Fruit fly (Drosophila melanogaster) whole organism, embryonic: Measurements from ENCODE around the gene CheB38c.
A peak's percentile ranks its signal among the peaks of the same experiment; 100 is the strongest.

ENCODE experiments used
- B-H2 ChIP-seq: fragments of 200-800 bp; sonication (Bioruptor generic); optimal IDR thresholded peaks from 2 replicates; lab custom pipeline; 2018; ENCODE audit warnings: missing biosample characterization, mild to moderate bottlenecking, missing genetic modification characterization
- CG10462 ChIP-seq: fragments of 200-800 bp; sonication (Bioruptor generic); optimal IDR thresholded peaks from 2 replicates; lab custom pipeline; 2016; ENCODE audit warnings: missing biosample characterization, missing genetic modification characterization
- CG11085 ChIP-seq: fragments of 200-800 bp; sonication (Bioruptor generic); IDR thresholded peaks from 2 replicates; pipeline ENCODE4 v1.3.6; 2022; ENCODE audit warnings: missing biosample characterization, missing genetic modification characterization
- CG13123 ChIP-seq: fragments of 200-800 bp; sonication (Bioruptor generic); optimal IDR thresholded peaks from 2 replicates; lab custom pipeline; 2016; ENCODE audit warnings: missing biosample characterization, missing genetic modification characterization
- CG13287 ChIP-seq: fragments of 200-800 bp; sonication (Bioruptor generic); IDR thresholded peaks from 2 replicates; pipeline ENCODE4 v1.3.6; 2022; ENCODE audit warnings: missing biosample characterization, missing genetic modification characterization; ENCODE audit not compliant: partially characterized antibody
- CG1647 ChIP-seq: fragments of 200-800 bp; sonication (Bioruptor generic); optimal IDR thresholded peaks from 3 replicates; lab custom pipeline; 2016; ENCODE audit warnings: missing biosample characterization, missing genetic modification characterization
- CG16863 ChIP-seq: fragments of 200-800 bp; sonication (Bioruptor generic); optimal IDR thresholded peaks from 3 replicates; lab custom pipeline; 2016; ENCODE audit warnings: missing biosample characterization, missing genetic modification characterization
- CG17802 ChIP-seq: fragments of 200-800 bp; sonication (Bioruptor generic); optimal IDR thresholded peaks from 2 replicates; lab custom pipeline; 2018; ENCODE audit warnings: missing biosample characterization, mild to moderate bottlenecking, missing genetic modification characterization, moderate library complexity
- CG18262 ChIP-seq: fragments of 200-800 bp; optimal IDR thresholded peaks from 3 replicates; lab custom pipeline; 2019; ENCODE audit warnings: missing biosample characterization, mild to moderate bottlenecking, missing genetic modification characterization, moderate library complexity
- CG18599 ChIP-seq: fragments of 200-800 bp; sonication (Bioruptor generic); optimal IDR thresholded peaks from 3 replicates; lab custom pipeline; 2017; ENCODE audit warnings: missing biosample characterization, missing genetic modification characterization, mild to moderate bottlenecking, moderate library complexity, missing genetic modification reagents
- CG3163 ChIP-seq: fragments of 200-800 bp; sonication (Bioruptor generic); optimal IDR thresholded peaks from 3 replicates; lab custom pipeline; 2016; ENCODE audit warnings: missing biosample characterization, missing genetic modification characterization
- CG3281 ChIP-seq: fragments of 200-800 bp; sonication (Bioruptor generic); optimal IDR thresholded peaks from 3 replicates; lab custom pipeline; 2017; ENCODE audit warnings: missing biosample characterization, mild to moderate bottlenecking, missing genetic modification characterization
- CG4404 ChIP-seq: fragments of 200-800 bp; sonication (Bioruptor generic); IDR thresholded peaks from 2 replicates; pipeline ENCODE4 v1.3.6; 2022; ENCODE audit warnings: missing biosample characterization, missing genetic modification characterization
- CG6765 ChIP-seq: fragments of 200-800 bp; sonication (Bioruptor generic); optimal IDR thresholded peaks from 3 replicates; lab custom pipeline; 2017; ENCODE audit warnings: missing biosample characterization, mild to moderate bottlenecking, missing genetic modification characterization
- CG6854 ChIP-seq: fragments of 200-800 bp; sonication (Bioruptor generic); optimal IDR thresholded peaks from 3 replicates; lab custom pipeline; 2017; ENCODE audit warnings: missing biosample characterization, mild to moderate bottlenecking, missing genetic modification characterization
- CG7271 ChIP-seq: fragments of 200-800 bp; sonication (Bioruptor generic); optimal IDR thresholded peaks from 2 replicates; lab custom pipeline; 2018; ENCODE audit warnings: missing biosample characterization, mild to moderate bottlenecking, missing genetic modification characterization, moderate library complexity
- CG7372 ChIP-seq: fragments of 200-800 bp; sonication (Bioruptor generic); IDR thresholded peaks from 2 replicates; pipeline ENCODE4 v1.3.6; 2022; ENCODE audit warnings: missing biosample characterization, missing genetic modification characterization
- CG7786 ChIP-seq: fragments of 200-800 bp; sonication (Bioruptor generic); optimal IDR thresholded peaks from 2 replicates; lab custom pipeline; 2016; ENCODE audit warnings: missing biosample characterization, missing genetic modification characterization
- CG7839 ChIP-seq: fragments of 200-800 bp; sonication (Bioruptor generic); optimal IDR thresholded peaks from 3 replicates; lab custom pipeline; 2018; ENCODE audit warnings: missing biosample characterization, mild to moderate bottlenecking, missing genetic modification characterization, moderate library complexity
- CG7928 ChIP-seq: fragments of 200-800 bp; sonication (Bioruptor generic); optimal IDR thresholded peaks from 2 replicates; lab custom pipeline; 2017; ENCODE audit warnings: missing biosample characterization, mild to moderate bottlenecking, missing genetic modification characterization
- CG8924 ChIP-seq: fragments of 200-800 bp; optimal IDR thresholded peaks from 3 replicates; lab custom pipeline; 2019; ENCODE audit warnings: missing biosample characterization, mild to moderate bottlenecking, missing genetic modification characterization, moderate library complexity
- Chrac-16 ChIP-seq: fragments of 200-800 bp; sonication (Bioruptor generic); optimal IDR thresholded peaks from 3 replicates; lab custom pipeline; 2016; ENCODE audit warnings: missing biosample characterization, missing genetic modification characterization
- Drgx ChIP-seq: fragments of 200-800 bp; sonication (Bioruptor generic); IDR thresholded peaks from 2 replicates; pipeline ENCODE4 v1.3.6; 2022; ENCODE audit warnings: missing biosample characterization, missing genetic modification characterization
- Lhr ChIP-seq: fragments of 200-800 bp; sonication (Bioruptor generic); optimal IDR thresholded peaks from 3 replicates; lab custom pipeline; 2017; ENCODE audit warnings: mild to moderate bottlenecking, missing biosample characterization, missing genetic modification reagents, missing genetic modification characterization
- MBD-R2 ChIP-seq: fragments of 200-800 bp; sonication (Bioruptor generic); IDR thresholded peaks from 2 replicates; pipeline ENCODE4 v1.3.6; 2022; ENCODE audit warnings: missing biosample characterization, missing genetic modification characterization
- Mes4 ChIP-seq: fragments of 200-800 bp; sonication (Bioruptor generic); optimal IDR thresholded peaks from 2 replicates; lab custom pipeline; 2016; ENCODE audit warnings: missing biosample characterization, missing genetic modification characterization
- Nf-YA ChIP-seq: fragments of 200-800 bp; sonication (Bioruptor generic); IDR thresholded peaks from 2 replicates; pipeline ENCODE4 v1.3.6; 2022; ENCODE audit warnings: missing biosample characterization, missing genetic modification characterization
- Sry-β ChIP-seq: fragments of 200-800 bp; sonication (Bioruptor generic); optimal IDR thresholded peaks from 2 replicates; lab custom pipeline; 2018; ENCODE audit warnings: missing biosample characterization, mild to moderate bottlenecking, missing genetic modification characterization, moderate library complexity
- Sry-δ ChIP-seq: fragments of 200-800 bp; sonication (Bioruptor generic); optimal IDR thresholded peaks from 2 replicates; lab custom pipeline; 2016; ENCODE audit warnings: missing biosample characterization, missing genetic modification characterization
- Trl ChIP-seq, 3 experiments: fragments of >200 bp in 2 of 3; fragments of 200-800 bp in 1 of 3; sonication (Bioruptor generic) in 1 of 3; optimal IDR thresholded peaks; 2 replicates in 1 of 3; 3 replicates in 2 of 3; lab custom pipeline; 2016 to 2017; ENCODE audit warnings: missing biosample characterization in 1 of 3, missing genetic modification characterization in 1 of 3
- Xbp1 ChIP-seq: fragments of 200-800 bp; sonication (Bioruptor generic); optimal IDR thresholded peaks from 3 replicates; lab custom pipeline; 2016; ENCODE audit warnings: missing biosample characterization, mild to moderate bottlenecking, missing genetic modification characterization
- abd-A ChIP-seq: fragments of 200-800 bp; sonication (Bioruptor generic); optimal IDR thresholded peaks from 3 replicates; lab custom pipeline; 2019; ENCODE audit warnings: missing biosample characterization, mild to moderate bottlenecking, missing genetic modification characterization, moderate library complexity
- al ChIP-seq: fragments of 200-800 bp; sonication (Bioruptor generic); IDR thresholded peaks from 2 replicates; pipeline ENCODE4 v1.3.6; 2022; ENCODE audit warnings: missing biosample characterization, missing genetic modification characterization
- bbx ChIP-seq: fragments of 200-800 bp; sonication (Bioruptor generic); IDR thresholded peaks from 2 replicates; pipeline ENCODE4 v1.3.6; 2022; ENCODE audit warnings: missing biosample characterization, missing genetic modification characterization; ENCODE audit not compliant: partially characterized antibody
- chif ChIP-seq, 2 experiments: fragments of 200-800 bp; sonication (Bioruptor generic); optimal IDR thresholded peaks; 3 replicates each; lab custom pipeline; 2016; ENCODE audit warnings: missing biosample characterization in 2 of 2, missing genetic modification characterization in 2 of 2
- dimm ChIP-seq: fragments of 200-800 bp; sonication (Bioruptor generic); IDR thresholded peaks from 2 replicates; pipeline ENCODE4 v1.3.6; 2022; ENCODE audit warnings: missing biosample characterization, missing genetic modification characterization
- fru ChIP-seq: fragments of >200 bp; optimal IDR thresholded peaks from 2 replicates; lab custom pipeline; 2017
- gcm ChIP-seq: fragments of 200-800 bp; sonication (Bioruptor generic); optimal IDR thresholded peaks from 2 replicates; lab custom pipeline; 2019; ENCODE audit warnings: missing biosample characterization, mild to moderate bottlenecking, missing genetic modification characterization, moderate library complexity
- gem ChIP-seq: fragments of 200-800 bp; sonication (Bioruptor generic); optimal IDR thresholded peaks from 2 replicates; lab custom pipeline; 2019; ENCODE audit warnings: missing biosample characterization, mild to moderate bottlenecking, missing genetic modification characterization, moderate library complexity
- jumu ChIP-seq: fragments of 200-800 bp; sonication (Bioruptor generic); optimal IDR thresholded peaks from 3 replicates; lab custom pipeline; 2016; ENCODE audit warnings: missing biosample characterization, missing genetic modification characterization
- onecut ChIP-seq: fragments of 200-800 bp; sonication (Bioruptor generic); IDR thresholded peaks from 2 replicates; pipeline ENCODE4 v1.3.6; 2022; ENCODE audit warnings: missing biosample characterization, missing genetic modification characterization
- pb ChIP-seq: fragments of 200-800 bp; sonication (Bioruptor generic); optimal IDR thresholded peaks from 3 replicates; lab custom pipeline; 2016; ENCODE audit warnings: missing biosample characterization, missing genetic modification characterization
- pfk ChIP-seq: fragments of 200-800 bp; sonication (Bioruptor generic); optimal IDR thresholded peaks from 2 replicates; lab custom pipeline; 2018; ENCODE audit warnings: missing biosample characterization, mild to moderate bottlenecking, missing genetic modification characterization, moderate library complexity
- ranshi ChIP-seq: fragments of 200-800 bp; sonication (Bioruptor generic); IDR thresholded peaks from 2 replicates; pipeline ENCODE4 v1.3.6; 2022; ENCODE audit warnings: missing biosample characterization, missing genetic modification characterization
- shn ChIP-seq: fragments of 200-800 bp; sonication (Bioruptor generic); optimal IDR thresholded peaks from 3 replicates; lab custom pipeline; 2016; ENCODE audit warnings: missing biosample characterization, missing genetic modification characterization
- sob ChIP-seq: fragments of 200-800 bp; sonication (Bioruptor generic); IDR thresholded peaks from 2 replicates; pipeline ENCODE4 v1.3.6; 2022; ENCODE audit warnings: missing biosample characterization, missing genetic modification characterization
- unpg ChIP-seq: fragments of 200-800 bp; sonication (Bioruptor generic); optimal IDR thresholded peaks from 3 replicates; lab custom pipeline; 2018; ENCODE audit warnings: missing biosample characterization, mild to moderate bottlenecking, missing genetic modification characterization, moderate library complexity
- zfh2 ChIP-seq: fragments of 200-800 bp; sonication (Bioruptor generic); optimal IDR thresholded peaks from 2 replicates; lab custom pipeline; 2016; ENCODE audit warnings: missing biosample characterization, missing genetic modification characterization

Gene CheB38c

dm6 chr2L:20787271-20787791, 33.3 kb downstream of the CheB38c start, which contains the start of gene Pomp (continued):
- TF ChIP-seq CG7786 (GFP tag; lab: Kevin White, UChicago) (peak; percentile 57), Nf-YA (GFP tag; lab: Robert Waterston, UW) (peak; percentile 84), shn (peak; percentile 20), CG13123 (peak; percentile 70), B-H2 (GFP tag; lab: Kevin White, UChicago) (peak; percentile 49), CG1647 (GFP tag; lab: Kevin White, UChicago) (peak; percentile 67), Drgx (peak; percentile 82), unpg (GFP tag; lab: Kevin White, UChicago) (peak; percentile 91), MBD-R2 (GFP tag; lab: Robert Waterston, UW) (peak; percentile 81), Chrac-16 (GFP tag; lab: Kevin White, UChicago) (peak; percentile 79), CG4404 (peak; percentile 78), onecut (GFP tag; lab: Robert Waterston, UW) (peak; percentile 68), jumu (GFP tag; lab: Kevin White, UChicago) (peak; percentile 34), gcm (peak; percentile 86), CG3281 (peak; percentile 83), CG11085 (peak; percentile 72), CG17802 (tag; lab: Kevin White, UChicago) (peak; percentile 72), bbx (peak; percentile 78), CG8924 (tag; lab: Kevin White, UChicago) (peak; percentile 84), al (peak; percentile 78), dimm (peak; percentile 70; the same call in 1 of the 2 replicates), CG3163 (GFP tag; lab: Kevin White, UChicago) (no peak), CG7271 (tag; lab: Kevin White, UChicago) (no peak), CG18262 (peak; percentile 90), pfk (GFP tag; lab: Kevin White, UChicago) (no peak), Lhr (GFP tag; lab: Kevin White, UChicago) (peak; percentile 96), Mes4 (GFP tag; lab: Kevin White, UChicago) (peak; percentile 29), Sry-β (GFP tag; lab: Kevin White, UChicago) (no peak), CG7372 (GFP tag; lab: Robert Waterston, UW) (peak; percentile 84), CG18599 (GFP tag; lab: Kevin White, UChicago) (peak; percentile 92), ranshi (GFP tag; lab: Robert Waterston, UW) (peak; percentile 85), CG6765 (GFP tag; lab: Kevin White, UChicago) (peak; percentile 79), CG7928 (peak; percentile 41), Sry-δ (peak; percentile 93), gem (tag; lab: Kevin White, UChicago) (peak; percentile 93), CG10462 (peak; percentile 79), Xbp1 (peak; percentile 87), Trl (optimal IDR thresholded peaks at IDR 0.05; lab: Kevin White, UChicago) (no peak), Trl (GFP tag; optimal IDR thresholded peaks at IDR 0.05; lab: Kevin White, UChicago) (peak; percentile 67), zfh2 (peak; percentile 63), CG6854 (GFP tag; lab: Kevin White, UChicago) (peak; percentile 67), abd-A (tag; lab: Kevin White, UChicago) (no peak), fru (no peak), pb (GFP tag; lab: Kevin White, UChicago) (no peak), CG7839 (tag; lab: Kevin White, UChicago) (peak; percentile 88), sob (GFP tag; lab: Robert Waterston, UW) (peak; percentile 94), chif (GFP tag; optimal IDR thresholded peaks at IDR 0.05; lab: Kevin White, UChicago) (peak; percentile 39 to 61), CG16863 (GFP tag; lab: Kevin White, UChicago) (peak; percentile 97), CG13287 (peak; percentile 81)
